Worm (Caenorhabditis elegans) whole organism, L1 larva: ENCODE results near the gene glr-2.

ENCODE experiments used
- ama-1 ChIP-seq: fragments of 150-350 bp; optimal IDR thresholded peaks from 2 replicates; lab custom pipeline; 2014
- ceh-63 ChIP-seq: fragments of 200-800 bp; sonication (Bioruptor generic); optimal IDR thresholded peaks from 2 replicates; lab custom pipeline; 2018; ENCODE audit warnings: mild to moderate bottlenecking, missing genetic modification characterization, missing compliant biosample characterization
- egl-13 ChIP-seq: sonication (generic microtip); optimal IDR thresholded peaks from 2 replicates; lab custom pipeline; 2016; ENCODE audit warnings: missing genotype, missing genetic modification reagents, missing genetic modification characterization, missing compliant biosample characterization
- fos-1 ChIP-seq: fragments of 150-350 bp; optimal IDR thresholded peaks from 2 replicates; lab custom pipeline; 2014; ENCODE audit warnings: missing biosample characterization, missing genetic modification characterization
- hlh-17 ChIP-seq: fragments of 200-800 bp; sonication (Bioruptor generic); optimal IDR thresholded peaks from 2 replicates; lab custom pipeline; 2018; ENCODE audit warnings: missing genetic modification characterization, mild to moderate bottlenecking, missing compliant biosample characterization, moderate library complexity, borderline replicate concordance
- isw-1 ChIP-seq: fragments of 200-800 bp; sonication (Bioruptor generic); IDR thresholded peaks from 2 replicates; pipeline ENCODE4 v1.3.6; 2022; ENCODE audit warnings: missing genetic modification characterization, missing compliant biosample characterization
- mep-1 ChIP-seq: fragments of 150-350 bp; optimal IDR thresholded peaks from 2 replicates; lab custom pipeline; 2014; ENCODE audit warnings: missing biosample characterization, missing genetic modification characterization
- nhr-47 ChIP-seq: sonication (generic microtip); optimal IDR thresholded peaks from 2 replicates; lab custom pipeline; 2016; ENCODE audit warnings: mild to moderate bottlenecking, missing genetic modification characterization, moderate library complexity, missing compliant biosample characterization
- nhr-77 ChIP-seq: fragments of 150-350 bp; optimal IDR thresholded peaks from 2 replicates; lab custom pipeline; 2014; ENCODE audit warnings: missing biosample characterization, missing genetic modification characterization

DNA sequence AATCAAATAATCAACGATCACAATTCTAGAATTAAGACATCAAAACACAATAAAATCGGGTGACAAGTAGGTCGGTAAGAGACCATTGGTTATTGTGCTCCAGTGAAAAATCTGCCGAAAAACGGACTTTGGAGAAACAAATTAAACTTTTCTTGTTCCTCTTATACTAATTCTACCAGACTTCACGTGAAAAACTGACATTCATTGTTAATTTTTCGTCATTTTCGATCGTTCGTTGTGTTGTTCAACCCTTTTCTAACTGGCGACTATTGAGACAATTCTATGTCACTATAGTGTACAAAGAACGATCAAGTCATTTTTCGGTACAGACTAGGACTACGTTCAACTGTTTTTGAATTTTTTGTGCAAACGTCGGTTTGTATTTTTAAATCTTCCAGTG, 24.3 kb downstream of the glr-2 start:
- no peak for TF ChIP-seq hlh-17 (GFP tag; lab: Kevin White, UChicago)
- peak; percentile 23 for TF ChIP-seq nhr-47 (tag; lab: Kevin White, UChicago)
- no peak for TF ChIP-seq ceh-63
- no peak for TF ChIP-seq egl-13 (tag; lab: Kevin White, UChicago)
- TF ChIP-seq fos-1 (tag; lab: Kevin White, UChicago): no peak
- TF ChIP-seq mep-1 (tag; lab: Kevin White, UChicago): peak; percentile 12
- peak; percentile 18 for TF ChIP-seq nhr-77
- no peak for TF ChIP-seq ama-1 (lab: Kevin White, UChicago)
- TF ChIP-seq isw-1 (GFP tag; lab: Robert Waterston, UW): no peak
